Worm (Caenorhabditis elegans): ENCODE results near the gene dhcr-7.

The dhcr-7 gene

DNA sequence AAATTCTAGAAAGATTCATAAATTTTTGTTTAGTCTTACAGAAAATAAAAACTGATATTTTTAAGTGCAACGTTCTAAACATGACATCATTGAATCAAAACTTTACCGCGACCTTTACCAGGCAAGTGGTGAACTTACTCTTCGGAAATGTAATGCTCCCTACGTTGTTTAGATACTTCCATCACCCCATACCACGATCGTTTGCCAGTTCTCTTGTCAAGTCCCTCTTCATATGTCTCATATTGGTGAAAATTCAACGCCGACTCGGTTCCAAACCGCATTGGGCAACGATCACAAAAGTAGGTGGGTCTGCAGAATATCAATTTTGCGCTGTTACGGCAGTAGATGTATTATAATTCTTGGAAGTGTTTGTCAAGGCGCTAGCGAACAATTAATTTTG lies 24.4 kb downstream of the dhcr-7 start, which contains the start of gene B0250.18:
B0250.18 (minus strand) TSS at position 101 of the 400 bp plus-strand sequence.
- TF ChIP-seq aly-2 (tag; optimal IDR thresholded peaks at IDR 0.05): no peak
- no peak for TF ChIP-seq nhr-77 (tag; optimal IDR thresholded peaks at IDR 0.05)
- TF ChIP-seq F13H6.1 (tag; optimal IDR thresholded peaks at IDR 0.05): no peak
- no peak for TF ChIP-seq fos-1 (tag; optimal IDR thresholded peaks at IDR 0.05)
- TF ChIP-seq ztf-4 (tag; optimal IDR thresholded peaks at IDR 0.05): no peak
- no peak for TF ChIP-seq sma-3 (GFP tag; optimal IDR thresholded peaks at IDR 0.05)
- TF ChIP-seq mdl-1 (tag; optimal IDR thresholded peaks at IDR 0.05): no peak
- TF ChIP-seq nhr-6 (tag; optimal IDR thresholded peaks at IDR 0.05): no peak
- TF ChIP-seq nhr-237 (tag; optimal IDR thresholded peaks at IDR 0.05): no peak

DNA sequence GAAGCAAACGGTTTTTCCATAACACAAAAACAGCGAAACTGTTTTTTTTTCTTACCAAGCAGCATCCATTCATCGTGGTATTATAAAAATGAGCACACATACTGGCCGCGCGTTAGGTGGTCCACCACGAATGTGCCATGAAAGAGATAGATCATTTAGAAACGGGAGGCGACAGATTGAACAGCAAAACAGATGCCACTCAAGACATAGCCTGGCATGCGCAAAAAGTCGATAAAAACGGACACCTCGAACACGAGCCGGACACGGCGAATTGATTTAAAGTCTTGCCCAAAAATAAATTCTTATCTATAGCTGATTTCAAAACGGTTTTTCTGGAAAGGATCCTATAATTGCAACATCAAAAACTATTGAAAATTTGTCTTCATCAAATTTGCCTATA lies 28.0 kb downstream of the dhcr-7 start:
- TF ChIP-seq unc-55 (GFP tag; optimal IDR thresholded peaks at IDR 0.05) (peak; percentile 3), elt-1 (tag; optimal IDR thresholded peaks at IDR 0.05) (no peak), C34F6.9 (tag; optimal IDR thresholded peaks at IDR 0.05) (peak; percentile 5)

DNA sequence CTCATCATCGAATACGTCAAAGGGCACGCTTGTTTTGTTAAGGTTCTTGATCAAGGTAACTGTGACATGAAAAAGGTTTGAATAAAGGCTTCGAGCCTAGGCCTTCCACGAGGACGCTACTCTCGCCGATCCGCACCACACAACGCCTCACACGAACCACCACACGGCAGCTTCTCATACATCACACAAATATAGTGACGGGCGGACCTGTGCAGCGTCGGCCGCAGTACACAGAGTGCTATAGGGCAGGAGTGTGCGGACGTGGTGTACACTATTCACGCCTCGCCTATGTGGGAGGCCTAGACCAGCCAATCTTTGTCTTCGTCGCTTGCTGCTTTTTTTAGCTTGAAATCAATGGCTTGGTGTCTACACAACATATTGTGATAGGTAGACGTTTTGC lies 29.5 kb downstream of the dhcr-7 start:
- TF ChIP-seq snpc-4 (tag; optimal IDR thresholded peaks at IDR 0.05) (peak; percentile 96), unc-55 (GFP tag; optimal IDR thresholded peaks at IDR 0.05) (peak; percentile 8), ZK546.5 (tag; optimal IDR thresholded peaks at IDR 0.05) (no peak), skn-1 (tag; optimal IDR thresholded peaks at IDR 0.05) (no peak), sma-3 (GFP tag; optimal IDR thresholded peaks at IDR 0.05) (no peak), nhr-129 (tag; optimal IDR thresholded peaks at IDR 0.05) (peak; percentile 1), mbf-1 (tag; optimal IDR thresholded peaks at IDR 0.05) (no peak), F13H6.1 (tag; optimal IDR thresholded peaks at IDR 0.05) (no peak), C34F6.9 (tag; optimal IDR thresholded peaks at IDR 0.05) (no peak), Y55F3AM.14 (GFP tag; optimal IDR thresholded peaks at IDR 0.05) (no peak), gmeb-1 (tag; optimal IDR thresholded peaks at IDR 0.05) (no peak), elt-1 (tag; optimal IDR thresholded peaks at IDR 0.05) (no peak), nhr-11 (tag; optimal IDR thresholded peaks at IDR 0.05) (no peak)

DNA sequence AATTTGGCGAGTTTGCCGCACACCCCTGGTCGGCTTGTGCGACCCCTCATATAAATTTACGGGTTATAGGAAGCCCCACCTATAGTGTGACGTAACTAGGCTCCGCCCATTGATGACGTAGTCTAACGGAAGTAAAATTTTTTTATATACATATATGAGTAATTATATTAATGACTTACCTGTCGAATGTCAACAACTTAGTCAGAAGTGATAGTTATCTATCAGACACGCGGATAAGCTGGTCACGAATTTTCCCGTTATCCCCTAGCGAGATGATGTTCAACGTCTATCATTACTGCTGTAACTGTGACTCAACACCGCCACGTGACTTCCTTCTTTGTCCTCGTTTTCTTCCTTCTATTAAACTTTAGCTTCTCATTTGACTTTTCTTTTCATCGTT lies 31.4 kb downstream of the dhcr-7 start, which contains the start of gene srd-70:
srd-70 (plus strand) TSS at position 301 of the 400 bp plus-strand sequence.
- no peak for TF ChIP-seq ztf-4 (tag; optimal IDR thresholded peaks at IDR 0.05)
- TF ChIP-seq elt-3 (tag; optimal IDR thresholded peaks at IDR 0.05): no peak
- TF ChIP-seq lin-11 (tag; optimal IDR thresholded peaks at IDR 0.05): no peak

DNA sequence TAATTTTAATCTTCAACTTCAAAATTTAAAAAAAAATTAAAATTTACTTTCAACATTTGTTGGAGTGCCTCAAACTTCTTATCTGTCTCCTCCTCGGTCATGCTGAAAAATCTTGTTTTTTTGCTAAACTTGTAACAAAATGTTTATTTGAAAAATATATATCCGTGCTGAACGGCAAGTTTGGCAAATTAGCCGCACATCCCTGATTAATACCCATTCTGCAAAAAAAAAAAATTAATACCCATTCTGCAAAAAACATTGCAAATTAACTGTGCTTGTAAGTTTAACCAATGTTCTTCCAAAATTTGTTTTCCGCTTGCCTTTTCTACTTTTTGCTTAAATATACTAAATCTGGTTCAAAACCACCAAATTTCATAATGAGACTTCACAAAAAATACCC lies 32.1 kb downstream of the dhcr-7 start, which contains the start of gene F48F5.6:
F48F5.6 (minus strand) TSS at position 101 of the 400 bp plus-strand sequence.
- no peak for TF ChIP-seq sma-9 (GFP tag; optimal IDR thresholded peaks at IDR 0.05)
- TF ChIP-seq sma-9 (tag; optimal IDR thresholded peaks at IDR 0.05): no peak
- no peak for TF ChIP-seq mab-5 (tag; optimal IDR thresholded peaks at IDR 0.05)
- no peak for TF ChIP-seq sem-4 (tag; optimal IDR thresholded peaks at IDR 0.05)
- no peak for TF ChIP-seq zag-1 (tag; optimal IDR thresholded peaks at IDR 0.05)

DNA sequence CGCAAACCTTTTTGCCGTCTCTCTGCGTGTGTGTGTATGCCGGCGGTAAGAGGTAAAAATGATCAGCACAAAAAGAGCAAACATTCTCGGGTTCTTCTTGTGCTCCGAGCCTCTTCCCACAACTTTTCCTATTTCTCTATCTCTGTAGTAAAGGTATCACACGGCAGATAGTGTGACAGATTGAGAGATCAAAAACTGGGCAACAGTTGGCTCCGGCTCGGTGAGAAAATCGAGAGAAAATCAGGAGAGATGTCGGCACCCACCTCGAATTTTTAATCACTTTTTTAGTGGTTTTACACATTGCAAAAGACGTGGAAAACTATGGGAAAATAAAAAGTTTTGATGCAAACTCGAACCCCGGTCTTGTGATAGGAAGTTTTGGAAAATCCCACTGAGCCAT lies 33.4 kb downstream of the dhcr-7 start:
- TF ChIP-seq unc-55 (GFP tag; optimal IDR thresholded peaks at IDR 0.05) (no peak), nhr-129 (tag; optimal IDR thresholded peaks at IDR 0.05) (peak; percentile 64)

DNA sequence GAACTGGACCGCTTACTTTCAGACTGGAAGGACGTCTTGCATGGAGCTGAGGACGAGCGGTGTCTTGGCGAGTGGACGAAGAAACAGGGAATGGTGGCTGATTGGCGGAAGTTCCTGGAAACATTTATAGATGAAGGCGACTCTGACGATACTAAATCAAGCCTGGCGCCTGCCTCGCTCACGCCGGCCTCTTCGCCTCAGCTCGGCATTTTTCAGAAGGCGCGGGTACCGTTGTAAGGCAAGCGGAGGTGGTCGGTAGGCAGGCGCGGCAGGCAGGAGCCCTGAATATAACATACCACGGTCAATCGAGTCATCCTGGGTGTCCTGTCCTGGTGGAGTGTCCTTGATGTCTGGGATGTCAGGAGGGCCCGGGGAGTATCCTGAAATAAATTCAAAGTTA lies 39.3 kb downstream of the dhcr-7 start:
- TF ChIP-seq sma-9 (GFP tag; optimal IDR thresholded peaks at IDR 0.05) (no peak), sma-9 (tag; optimal IDR thresholded peaks at IDR 0.05) (no peak), gmeb-1 (tag; optimal IDR thresholded peaks at IDR 0.05) (no peak), sma-3 (GFP tag; optimal IDR thresholded peaks at IDR 0.05) (no peak), unc-39 (tag; optimal IDR thresholded peaks at IDR 0.05) (no peak), mbf-1 (tag; optimal IDR thresholded peaks at IDR 0.05) (no peak), skn-1 (tag; optimal IDR thresholded peaks at IDR 0.05) (no peak), snpc-4 (tag; optimal IDR thresholded peaks at IDR 0.05) (no peak), lin-39 (tag; optimal IDR thresholded peaks at IDR 0.05) (no peak), nhr-12 (tag; optimal IDR thresholded peaks at IDR 0.05) (no peak), unc-55 (GFP tag; optimal IDR thresholded peaks at IDR 0.05) (no peak), nhr-23 (tag; optimal IDR thresholded peaks at IDR 0.05) (no peak), ztf-1 (GFP tag; conservative IDR thresholded peaks at IDR 0.05) (no peak), ceh-82 (tag; optimal IDR thresholded peaks at IDR 0.05) (no peak), nhr-25 (tag; optimal IDR thresholded peaks at IDR 0.05) (no peak), fos-1 (tag; optimal IDR thresholded peaks at IDR 0.05) (no peak), egl-27 (tag; optimal IDR thresholded peaks at IDR 0.05) (no peak), C34F6.9 (tag; optimal IDR thresholded peaks at IDR 0.05) (no peak), lsy-2 (tag; optimal IDR thresholded peaks at IDR 0.05) (no peak), F13H6.1 (tag; optimal IDR thresholded peaks at IDR 0.05) (no peak)
